Worm (Caenorhabditis elegans): ENCODE data around the gene srg-54.
A peak's percentile ranks its signal among the peaks of the same experiment; 100 is the strongest.
"Not testable (repeated sequence)": the region's sequence is repeated elsewhere in the genome, so short reads cannot be mapped to it uniquely, and the experiment has no call there.

The srg-54 gene

DNA sequence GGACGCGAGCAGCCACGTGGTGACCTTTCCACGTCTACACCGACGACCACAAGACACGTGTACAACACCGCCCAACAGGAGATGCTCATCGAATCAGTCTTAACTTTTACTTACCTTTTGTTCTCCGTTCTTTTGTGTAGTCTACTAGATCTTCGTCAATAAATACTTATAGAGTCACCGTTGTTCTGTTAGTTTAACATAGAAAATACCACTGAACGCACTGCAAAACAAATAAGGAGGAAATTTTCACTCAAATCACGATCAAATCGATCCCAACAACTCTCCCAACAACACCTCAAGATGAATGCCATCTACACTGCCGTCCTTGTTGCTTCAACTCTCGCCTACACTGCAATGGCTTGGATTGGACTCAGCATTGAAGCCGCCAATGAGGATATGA, 33.2 kb downstream of the srg-54 start, which contains the start of gene nspa-2:
TSS of gene nspa-2 (plus strand) at position 301 of the 400 bp plus-strand sequence.
- TF ChIP-seq skn-1, elt-3, nhr-12 (tag; optimal IDR thresholded peaks at IDR 0.05): not testable (repeated sequence)

ce11 chrV:14877242-14877819, 46.7 kb downstream of the srg-54 start:
- TF ChIP-seq nhr-76 (tag; optimal IDR thresholded peaks at IDR 0.05) (no peak), fkh-10 (GFP tag; optimal IDR thresholded peaks at IDR 0.05) (no peak), ztf-11 (tag; optimal IDR thresholded peaks at IDR 0.05) (no peak), nhr-25 (tag; optimal IDR thresholded peaks at IDR 0.05) (no peak), egl-27 (tag; optimal IDR thresholded peaks at IDR 0.05) (no peak), nhr-23 (tag; optimal IDR thresholded peaks at IDR 0.05) (peak; percentile 54), ceh-28 (tag; optimal IDR thresholded peaks at IDR 0.05) (no peak), ceh-9 (tag; optimal IDR thresholded peaks at IDR 0.05) (no peak)

- TF ChIP-seq nhr-43 (tag; optimal IDR thresholded peaks at IDR 0.05; ENCODE audit: poor library complexity, severe bottlenecking); R02D3.7 (tag; optimal IDR thresholded peaks at IDR 0.05); sea-2 (GFP tag; optimal IDR thresholded peaks at IDR 0.05): not testable (repeated sequence)
Observed at ce11 chrV:14876724-14877123, 47.3 kb downstream of the srg-54 start, which contains the start of gene ZC412.10. Gene ZC412.10 (minus strand): TSS chrV:14876824.

ce11 chrV:14876257-14876656, 47.7 kb downstream of the srg-54 start:
- TF ChIP-seq lin-15B (tag; optimal IDR thresholded peaks at IDR 0.05) (peak; percentile 17), pqm-1 (tag; optimal IDR thresholded peaks at IDR 0.05) (no peak), elt-3 (tag; optimal IDR thresholded peaks at IDR 0.05) (peak in 1 of 3 experiments; percentile 3), nhr-11 (tag; optimal IDR thresholded peaks at IDR 0.05) (no peak), ceh-9 (tag; optimal IDR thresholded peaks at IDR 0.05) (no peak), lin-39 (tag; optimal IDR thresholded peaks at IDR 0.05) (no peak), nhr-23 (tag; optimal IDR thresholded peaks at IDR 0.05) (peak; percentile 3), nfya-1 (tag; optimal IDR thresholded peaks at IDR 0.05; ENCODE audit: insufficient read depth) (peak; percentile 31), nhr-76 (tag; optimal IDR thresholded peaks at IDR 0.05) (no peak), nhr-25 (tag; optimal IDR thresholded peaks at IDR 0.05) (no peak), pha-4 (tag; optimal IDR thresholded peaks at IDR 0.05) (no peak), nhr-28 (tag; optimal IDR thresholded peaks at IDR 0.05) (no peak), daf-12 (tag; optimal IDR thresholded peaks at IDR 0.05) (no peak), ZK546.5 (tag; optimal IDR thresholded peaks at IDR 0.05) (no peak), fkh-2 (tag; optimal IDR thresholded peaks at IDR 0.05) (no peak), ztf-4 (tag; optimal IDR thresholded peaks at IDR 0.05) (no peak), egl-27 (tag; optimal IDR thresholded peaks at IDR 0.05) (no peak), mdl-1 (tag; optimal IDR thresholded peaks at IDR 0.05) (no peak), jun-1 (tag; optimal IDR thresholded peaks at IDR 0.05) (no peak), snpc-4 (tag; optimal IDR thresholded peaks at IDR 0.05) (peak; percentile 98), ztf-11 (tag; optimal IDR thresholded peaks at IDR 0.05) (no peak), nhr-77 (tag; optimal IDR thresholded peaks at IDR 0.05) (no peak), fos-1 (tag; optimal IDR thresholded peaks at IDR 0.05) (no peak), elt-2 (tag; optimal IDR thresholded peaks at IDR 0.05) (peak; percentile 0), ceh-28 (tag; optimal IDR thresholded peaks at IDR 0.05) (no peak), tbx-2 (tag; optimal IDR thresholded peaks at IDR 0.05) (peak; percentile 16), elt-1 (tag; optimal IDR thresholded peaks at IDR 0.05) (no peak), mml-1 (tag; optimal IDR thresholded peaks at IDR 0.05) (no peak)

DNA sequence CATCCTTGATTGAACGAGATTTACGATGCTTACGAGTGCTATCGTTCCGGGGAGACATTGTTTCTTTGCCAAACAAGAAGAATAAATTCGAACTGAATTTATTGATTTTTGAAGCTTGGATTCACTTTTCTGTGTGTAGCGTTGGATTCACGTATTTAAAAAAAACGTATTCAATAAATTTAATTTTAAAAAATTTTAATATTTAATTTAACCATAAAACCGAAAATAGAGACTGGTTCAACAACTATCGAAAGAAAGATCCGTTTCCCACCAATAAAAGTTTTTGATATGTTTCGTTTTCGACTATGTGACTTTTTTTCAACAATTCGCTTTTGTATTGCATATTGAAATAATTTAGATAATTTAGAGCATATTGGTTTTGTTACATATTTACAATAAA, 48.6 kb downstream of the srg-54 start, which contains the start of gene ZC412.5:
TSS of gene ZC412.5 (minus strand) at position 101 of the 400 bp plus-strand sequence.
- TF ChIP-seq hmg-11 (tag; optimal IDR thresholded peaks at IDR 0.05): no peak
- no peak for TF ChIP-seq ztf-11 (tag; optimal IDR thresholded peaks at IDR 0.05)
- no peak for TF ChIP-seq unc-62 (GFP tag; optimal IDR thresholded peaks at IDR 0.05)
- no peak for TF ChIP-seq nhr-12 (tag; optimal IDR thresholded peaks at IDR 0.05)

Measured in whole organism, L3 larva.